Worm (Caenorhabditis elegans) whole organism, L1 larva: ENCODE measurements around the gene T10H9.8.

ENCODE experiments used
- C04F5.9 ChIP-seq: sonication (generic microtip); optimal IDR thresholded peaks from 2 replicates; lab custom pipeline; 2016; ENCODE audit warnings: missing genetic modification characterization, missing compliant biosample characterization
- C16A3.4 ChIP-seq: fragments of 150-350 bp; optimal IDR thresholded peaks from 2 replicates; lab custom pipeline; 2014; ENCODE audit warnings: missing biosample characterization, missing genetic modification characterization
- Y116A8C.19 ChIP-seq: sonication (generic microtip); optimal IDR thresholded peaks from 2 replicates; lab custom pipeline; 2016; ENCODE audit warnings: missing compliant biosample characterization, missing genetic modification characterization, borderline replicate concordance
- ceh-88 ChIP-seq: fragments of 200-800 bp; sonication (Bioruptor generic); IDR thresholded peaks from 2 replicates; pipeline ENCODE4 v1.3.6; 2022; ENCODE audit warnings: missing genetic modification characterization, missing compliant biosample characterization
- efl-1 ChIP-seq, 4 experiments: fragments of 150-350 bp; optimal IDR thresholded peaks in 3 of 4; peaks in 1 of 4; 1 replicate in 1 of 4; 2 replicates in 3 of 4; lab custom pipeline; 2014; ENCODE audit warnings: missing biosample characterization in 2 of 4, missing genetic modification characterization in 2 of 4, missing genetic modification reagents in 2 of 4
- egl-13 ChIP-seq: sonication (generic microtip); optimal IDR thresholded peaks from 2 replicates; lab custom pipeline; 2016; ENCODE audit warnings: missing genotype, missing genetic modification reagents, missing genetic modification characterization, missing compliant biosample characterization
- elt-2 ChIP-seq: sonication (generic microtip); optimal IDR thresholded peaks from 2 replicates; lab custom pipeline; 2016; ENCODE audit warnings: missing genetic modification characterization, mild to moderate bottlenecking, inconsistent platforms, missing compliant biosample characterization, missing genetic modification reagents
- elt-3 ChIP-seq, 6 experiments: fragments of 150-350 bp in 1 of 6; sonication (generic microtip); optimal IDR thresholded peaks; 2 replicates each; lab custom pipeline; 2017 to 2018; ENCODE audit warnings: missing biosample characterization in 6 of 6, missing genetic modification characterization in 6 of 6, inconsistent platforms in 1 of 6
- fkh-10 ChIP-seq: sonication (generic microtip); optimal IDR thresholded peaks from 2 replicates; lab custom pipeline; 2017; ENCODE audit warnings: missing biosample characterization, missing genetic modification reagents, missing genetic modification characterization
- grh-1 ChIP-seq: fragments of 200-800 bp; sonication (Bioruptor generic); IDR thresholded peaks from 2 replicates; pipeline ENCODE4 v1.3.6; 2022; ENCODE audit warnings: missing genetic modification reagents, missing genetic modification characterization, missing compliant biosample characterization
- hlh-17 ChIP-seq: fragments of 200-800 bp; sonication (Bioruptor generic); optimal IDR thresholded peaks from 2 replicates; lab custom pipeline; 2018; ENCODE audit warnings: missing genetic modification characterization, mild to moderate bottlenecking, missing compliant biosample characterization, moderate library complexity, borderline replicate concordance
- hpl-2 ChIP-seq: fragments of 150-350 bp; optimal IDR thresholded peaks from 2 replicates; lab custom pipeline; 2014; ENCODE audit warnings: missing biosample characterization, missing genetic modification reagents, missing genetic modification characterization
- isw-1 ChIP-seq: fragments of 200-800 bp; sonication (Bioruptor generic); IDR thresholded peaks from 2 replicates; pipeline ENCODE4 v1.3.6; 2022; ENCODE audit warnings: missing genetic modification characterization, missing compliant biosample characterization
- lin-13 ChIP-seq: fragments of 150-350 bp; optimal IDR thresholded peaks from 2 replicates; lab custom pipeline; 2014; ENCODE audit warnings: missing biosample characterization, missing genetic modification reagents, missing genetic modification characterization
- lin-14 ChIP-seq: fragments of 200-800 bp; sonication (Bioruptor generic); optimal IDR thresholded peaks from 2 replicates; lab custom pipeline; 2018; ENCODE audit warnings: mild to moderate bottlenecking, missing genetic modification characterization, moderate library complexity, missing compliant biosample characterization
- lin-15B ChIP-seq: fragments of 150-350 bp; sonication (generic microtip); optimal IDR thresholded peaks from 3 replicates; lab custom pipeline; 2014; ENCODE audit warnings: missing biosample characterization, missing genetic modification characterization
- lsy-2 ChIP-seq, 2 experiments: fragments of 150-350 bp; optimal IDR thresholded peaks; 2 replicates each; lab custom pipeline; 2014; ENCODE audit warnings: missing biosample characterization in 2 of 2, missing genetic modification characterization in 2 of 2
- mef-2 ChIP-seq: fragments of 150-350 bp; optimal IDR thresholded peaks from 2 replicates; lab custom pipeline; 2014; ENCODE audit warnings: missing biosample characterization, missing genetic modification characterization
- mep-1 ChIP-seq: fragments of 150-350 bp; optimal IDR thresholded peaks from 2 replicates; lab custom pipeline; 2014; ENCODE audit warnings: missing biosample characterization, missing genetic modification characterization
- nhr-11 ChIP-seq: fragments of 150-350 bp; optimal IDR thresholded peaks from 2 replicates; lab custom pipeline; 2014; ENCODE audit warnings: missing biosample characterization, missing genetic modification characterization
- nhr-19 ChIP-seq: fragments of 200-800 bp; sonication (Bioruptor generic); conservative IDR thresholded peaks from 2 replicates; pipeline ENCODE4 v1.3.6; 2022; ENCODE audit warnings: missing genetic modification characterization, missing compliant biosample characterization
- nhr-20 ChIP-seq: sonication (generic microtip); optimal IDR thresholded peaks from 2 replicates; lab custom pipeline; 2016; ENCODE audit warnings: mild to moderate bottlenecking, missing genetic modification characterization, missing compliant biosample characterization
- nhr-237 ChIP-seq: fragments of 150-350 bp; optimal IDR thresholded peaks from 2 replicates; lab custom pipeline; 2014; ENCODE audit warnings: missing biosample characterization, missing genetic modification characterization
- nhr-28 ChIP-seq: fragments of 150-350 bp; optimal IDR thresholded peaks from 2 replicates; lab custom pipeline; 2014; ENCODE audit warnings: missing biosample characterization, missing genetic modification characterization
- nhr-47 ChIP-seq: sonication (generic microtip); optimal IDR thresholded peaks from 2 replicates; lab custom pipeline; 2016; ENCODE audit warnings: mild to moderate bottlenecking, missing genetic modification characterization, moderate library complexity, missing compliant biosample characterization
- nhr-77 ChIP-seq: fragments of 150-350 bp; optimal IDR thresholded peaks from 2 replicates; lab custom pipeline; 2014; ENCODE audit warnings: missing biosample characterization, missing genetic modification characterization
- pax-3 ChIP-seq: fragments of 200-800 bp; sonication (Bioruptor generic); optimal IDR thresholded peaks from 2 replicates; lab custom pipeline; 2018; ENCODE audit warnings: mild to moderate bottlenecking, missing genetic modification characterization, moderate library complexity, missing compliant biosample characterization
- rnt-1 ChIP-seq: sonication (generic microtip); optimal IDR thresholded peaks from 2 replicates; lab custom pipeline; 2016; ENCODE audit warnings: mild to moderate bottlenecking, missing genetic modification characterization, moderate library complexity, missing compliant biosample characterization
- skn-1 ChIP-seq: fragments of 150-350 bp; optimal IDR thresholded peaks from 2 replicates; lab custom pipeline; 2014; ENCODE audit warnings: missing biosample characterization, missing genetic modification characterization
- snu-23 ChIP-seq: sonication (generic microtip); optimal IDR thresholded peaks from 2 replicates; lab custom pipeline; 2016; ENCODE audit warnings: missing genetic modification characterization, missing compliant biosample characterization
- sox-4 ChIP-seq: sonication (generic microtip); optimal IDR thresholded peaks from 2 replicates; lab custom pipeline; 2016; ENCODE audit warnings: missing genetic modification characterization, missing compliant biosample characterization
- tbx-2 ChIP-seq: sonication (generic microtip); optimal IDR thresholded peaks from 2 replicates; lab custom pipeline; 2016; ENCODE audit warnings: missing genetic modification characterization, missing compliant biosample characterization
- unc-30 ChIP-seq: sonication (generic microtip); optimal IDR thresholded peaks from 2 replicates; lab custom pipeline; 2017; ENCODE audit warnings: missing biosample characterization, missing genetic modification characterization
- unc-62 ChIP-seq: fragments of 150-350 bp; optimal IDR thresholded peaks from 2 replicates; lab custom pipeline; 2014; ENCODE audit warnings: missing biosample characterization, missing genetic modification reagents, missing genetic modification characterization
- unc-98 ChIP-seq: fragments of 200-800 bp; sonication (Bioruptor generic); IDR thresholded peaks from 2 replicates; pipeline ENCODE4 v1.3.6; 2022; ENCODE audit warnings: missing genetic modification characterization, missing compliant biosample characterization
- vab-15 ChIP-seq: sonication (generic microtip); optimal IDR thresholded peaks from 2 replicates; lab custom pipeline; 2017; ENCODE audit warnings: missing genotype, mild to moderate bottlenecking, missing genetic modification characterization, missing compliant biosample characterization
- xbp-1 ChIP-seq: sonication (generic microtip); optimal IDR thresholded peaks from 2 replicates; lab custom pipeline; 2016; ENCODE audit warnings: missing genetic modification characterization, missing compliant biosample characterization
- zag-1 ChIP-seq: fragments of 150-350 bp; optimal IDR thresholded peaks from 2 replicates; lab custom pipeline; 2014; ENCODE audit warnings: missing biosample characterization, missing genetic modification characterization
- ztf-11 ChIP-seq, 2 experiments: sonication (generic microtip); optimal IDR thresholded peaks; 2 replicates each; lab custom pipeline; 2016 to 2017; ENCODE audit warnings: missing genetic modification characterization in 2 of 2, missing biosample characterization in 1 of 2, missing compliant biosample characterization in 1 of 2
- ztf-4 ChIP-seq: fragments of 150-350 bp; optimal IDR thresholded peaks from 2 replicates; lab custom pipeline; 2014; ENCODE audit warnings: missing biosample characterization, missing genetic modification characterization

T10H9.8 gene

DNA sequence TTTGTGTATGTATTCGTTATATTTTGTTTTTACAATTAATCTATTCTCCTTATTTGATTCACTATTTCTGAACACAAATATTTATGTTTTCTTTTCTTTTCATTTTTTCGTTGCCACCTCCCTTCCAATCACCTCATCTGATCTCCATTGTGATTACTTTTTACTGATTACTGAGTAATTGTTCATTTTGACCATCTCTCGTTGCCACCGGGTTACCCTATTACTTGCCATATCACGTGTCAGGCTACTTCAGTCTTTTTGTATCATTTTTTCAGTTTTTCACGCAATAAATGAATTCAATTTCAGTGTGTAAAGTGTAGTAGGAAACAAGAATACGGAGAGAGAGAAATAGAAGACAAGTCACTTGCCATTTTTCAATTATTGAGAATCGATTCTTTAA lies at the start of gene T10H9.8:
T10H9.8 (plus strand) TSS at position 301 of the 400 bp plus-strand sequence.
- no peak for TF ChIP-seq lin-14 (GFP tag; lab: Kevin White, UChicago)
- no peak for TF ChIP-seq efl-1 (optimal IDR thresholded peaks at IDR 0.05; lab: Kevin White, UChicago)
- TF ChIP-seq efl-1 (GFP tag; optimal IDR thresholded peaks at IDR 0.05 in 1 of 2; lab: Kevin White, UChicago), result peak in 1 of 2 experiments; percentile 19
- no peak for TF ChIP-seq rnt-1 (tag; lab: Kevin White, UChicago)
- TF ChIP-seq isw-1 (GFP tag; lab: Robert Waterston, UW), result no peak
- peak; percentile 33 for TF ChIP-seq nhr-20 (tag; lab: Kevin White, UChicago)
- TF ChIP-seq nhr-11, result no peak
- no peak for TF ChIP-seq grh-1 (GFP tag; lab: Robert Waterston, UW)
- TF ChIP-seq pax-3 (tag; lab: Kevin White, UChicago), result no peak
- no peak for TF ChIP-seq nhr-28
- no peak for TF ChIP-seq vab-15 (tag; lab: Kevin White, UChicago)
- TF ChIP-seq sox-4 (tag; lab: Kevin White, UChicago), result no peak
- TF ChIP-seq nhr-237 (tag; lab: Kevin White, UChicago), result no peak
- no peak for TF ChIP-seq snu-23
- TF ChIP-seq Y116A8C.19 (tag; lab: Kevin White, UChicago), result no peak
- TF ChIP-seq ztf-4 (tag; lab: Kevin White, UChicago), result no peak
- TF ChIP-seq, all 84 proteins: peak for 2

DNA sequence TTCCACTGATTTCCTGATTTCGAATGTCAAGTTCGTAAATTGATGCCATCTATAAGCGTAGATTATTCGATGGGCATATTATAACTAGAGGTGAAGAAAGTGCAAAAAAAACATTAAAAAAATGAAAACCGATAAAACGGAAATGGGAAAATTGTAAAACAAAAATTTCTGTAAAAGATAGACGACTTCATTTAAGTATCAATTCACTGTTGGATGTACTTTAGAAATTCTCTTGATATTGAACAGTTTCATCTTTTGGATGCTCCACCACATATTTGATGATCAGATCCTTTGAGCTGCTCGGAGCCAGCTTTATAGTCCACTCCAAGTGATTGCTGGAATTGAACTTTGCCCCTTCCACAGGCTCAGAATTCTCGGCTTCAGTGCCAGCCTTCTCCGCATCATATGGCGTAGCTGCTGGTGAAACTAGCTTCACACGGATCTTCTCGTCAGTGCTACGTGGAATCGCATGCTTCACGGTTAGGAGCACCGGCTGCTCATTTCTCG lies 49.5 kb upstream of the T10H9.8 start, which contains the start of gene ZK1055.6:
ZK1055.6 (minus strand) TSS at position 51 of the 507 bp plus-strand sequence.
- no peak for TF ChIP-seq egl-13
- no peak for TF ChIP-seq grh-1 (GFP tag; lab: Robert Waterston, UW)
- TF ChIP-seq skn-1 (tag; lab: Kevin White, UChicago), result no peak
- no peak for TF ChIP-seq nhr-77 (tag; lab: Kevin White, UChicago)
- no peak for TF ChIP-seq lin-13
- TF ChIP-seq, all 84 proteins: peak for 0

DNA sequence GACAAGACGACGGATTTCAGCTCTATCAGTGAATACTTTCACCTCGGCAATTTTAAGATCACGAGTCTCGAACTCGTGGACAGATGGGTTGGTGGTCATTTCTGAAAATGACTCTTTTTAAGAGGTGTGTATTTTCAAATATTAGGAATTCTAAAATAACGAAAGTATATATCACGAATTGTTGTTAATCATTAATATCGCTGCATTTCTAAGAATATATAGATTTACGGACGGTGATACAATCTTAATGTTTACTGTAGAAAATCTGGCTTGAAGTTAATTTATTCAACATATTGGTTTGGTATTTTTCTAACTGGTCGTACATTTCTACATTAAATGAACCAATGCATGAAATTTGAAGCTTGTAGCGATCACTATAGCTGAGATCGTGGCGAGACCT lies 46.9 kb upstream of the T10H9.8 start, which contains the start of gene ZK1055.7:
ZK1055.7 (minus strand) TSS at position 101 of the 400 bp plus-strand sequence.
- TF ChIP-seq snu-23 (no peak), zag-1 (tag; lab: Kevin White, UChicago) (no peak), efl-1 (optimal IDR thresholded peaks at IDR 0.05; lab: Kevin White, UChicago) (no peak), efl-1 (GFP tag; optimal IDR thresholded peaks at IDR 0.05 in 1 of 2; lab: Kevin White, UChicago) (peak in 1 of 2 experiments; percentile 50), C04F5.9 (tag; lab: Kevin White, UChicago) (no peak), grh-1 (GFP tag; lab: Robert Waterston, UW) (no peak)

DNA sequence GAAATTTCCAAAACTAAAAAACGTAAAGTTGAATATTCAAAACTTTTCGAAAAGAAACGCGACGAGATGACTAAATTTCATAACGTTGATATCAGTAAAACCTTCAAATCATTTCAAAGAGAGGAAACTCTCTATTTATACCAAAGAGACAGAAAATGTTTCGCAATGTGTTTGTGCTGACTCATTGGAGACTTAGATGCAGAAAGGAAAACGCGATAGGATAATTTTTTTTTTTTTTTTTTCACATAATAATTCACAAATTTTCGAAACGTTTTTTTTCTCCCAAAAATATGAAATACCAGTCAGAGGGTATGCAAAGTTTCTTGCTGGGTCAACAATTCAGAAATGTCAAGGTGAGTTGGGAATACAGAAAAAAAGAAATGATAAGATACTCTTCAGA lies 46.0 kb upstream of the T10H9.8 start:
- TF ChIP-seq ceh-88, result no peak
- TF ChIP-seq nhr-19 (GFP tag; lab: Robert Waterston, UW), result no peak
- no peak for TF ChIP-seq unc-98 (GFP tag; lab: Robert Waterston, UW)
- no peak for TF ChIP-seq hlh-17 (GFP tag; lab: Kevin White, UChicago)
- TF ChIP-seq skn-1 (tag; lab: Kevin White, UChicago), result peak; percentile 32
- no peak for TF ChIP-seq hpl-2
- no peak for TF ChIP-seq unc-62 (GFP tag; lab: Kevin White, UChicago)
- no peak for TF ChIP-seq elt-2
- no peak for TF ChIP-seq unc-30
- no peak for TF ChIP-seq nhr-47 (tag; lab: Kevin White, UChicago)
- TF ChIP-seq egl-13, result no peak
- peak in 2 of 6 experiments; percentile 6 to 22 for TF ChIP-seq elt-3 (tag; optimal IDR thresholded peaks at IDR 0.05; lab: Kevin White, UChicago)
- no peak for TF ChIP-seq xbp-1 (tag; lab: Kevin White, UChicago)
- no peak for TF ChIP-seq mef-2 (tag; lab: Kevin White, UChicago)
- TF ChIP-seq C16A3.4 (tag; lab: Kevin White, UChicago), result no peak
- TF ChIP-seq lin-15B (tag; lab: Kevin White, UChicago), result no peak
- TF ChIP-seq mep-1 (tag; lab: Kevin White, UChicago), result no peak
- TF ChIP-seq fkh-10 (GFP tag; lab: Kevin White, UChicago), result no peak
- TF ChIP-seq nhr-28, result no peak
- no peak for TF ChIP-seq grh-1 (GFP tag; lab: Robert Waterston, UW)
- peak in 1 of 2 experiments; percentile 8 for TF ChIP-seq lsy-2 (tag; optimal IDR thresholded peaks at IDR 0.05; lab: Kevin White, UChicago)
- TF ChIP-seq ztf-11 (tag; optimal IDR thresholded peaks at IDR 0.05; lab: Kevin White, UChicago), result no peak
- no peak for TF ChIP-seq efl-1 (optimal IDR thresholded peaks at IDR 0.05; lab: Kevin White, UChicago)
- peak in 1 of 2 experiments; percentile 88 for TF ChIP-seq efl-1 (GFP tag; optimal IDR thresholded peaks at IDR 0.05 in 1 of 2; lab: Kevin White, UChicago)
- no peak for TF ChIP-seq tbx-2
